Worm (Caenorhabditis elegans): Measurements from ENCODE around the gene ctf-4.

Gene ctf-4

ce11 chrV:10951655-10952278, 13.6 kb downstream of the ctf-4 start, which contains the start of gene F17C11.4 (continued):
- TF ChIP-seq rec-8 (tag; optimal IDR thresholded peaks at IDR 0.05) (no peak), ztf-25 (GFP tag; IDR thresholded peaks at IDR 0.05) (no peak), F33H1.4 (GFP tag; IDR thresholded peaks at IDR 0.05) (no peak), lin-54 (GFP tag; optimal IDR thresholded peaks at IDR 0.05) (peak; percentile 20), zim-3 (tag; optimal IDR thresholded peaks at IDR 0.05) (no peak), zfh-2 (GFP tag; conservative IDR thresholded peaks at IDR 0.05) (peak; percentile 64), hsf-1 (GFP tag; IDR thresholded peaks at IDR 0.05) (no peak), Y56A3A.18 (GFP tag; IDR thresholded peaks at IDR 0.05) (no peak), Y67H2A.10 (GFP tag; conservative IDR thresholded peaks at IDR 0.05) (no peak), ztf-26 (tag; optimal IDR thresholded peaks at IDR 0.05) (peak; percentile 39), attf-3 (GFP tag; conservative IDR thresholded peaks at IDR 0.05) (no peak), lin-26 (GFP tag; IDR thresholded peaks at IDR 0.05) (peak; percentile 66; the same call in 1 of the 2 replicates), K11D2.4 (GFP tag; IDR thresholded peaks at IDR 0.05) (peak; percentile 69; the same call in 1 of the 2 replicates), ekl-4 (GFP tag; IDR thresholded peaks at IDR 0.05) (peak; percentile 40; the same call in 1 of the 2 replicates), ceh-27 (GFP tag; optimal IDR thresholded peaks at IDR 0.05) (no peak), T26A5.8 (tag; optimal IDR thresholded peaks at IDR 0.05) (no peak), sdz-38 (tag; optimal IDR thresholded peaks at IDR 0.05) (no peak), attf-5 (GFP tag; optimal IDR thresholded peaks at IDR 0.05) (peak; percentile 74), snpc-1.3 (tag; optimal IDR thresholded peaks at IDR 0.05; ENCODE audit: insufficient read depth) (no peak), ztf-3 (GFP tag; optimal IDR thresholded peaks at IDR 0.05) (no peak), madf-8 (GFP tag; conservative IDR thresholded peaks at IDR 0.05) (no peak), Y79H2A.3 (GFP tag; conservative IDR thresholded peaks at IDR 0.05) (no peak), C06A6.2 (GFP tag; conservative IDR thresholded peaks at IDR 0.05) (0 out of 2 replicates have a peak, but pooled peaks have one; percentile 41), F23B12.7 (tag; optimal IDR thresholded peaks at IDR 0.05; ENCODE audit: insufficient read depth) (no peak), madf-3 (GFP tag; IDR thresholded peaks at IDR 0.05) (no peak), lin-40 (tag; optimal IDR thresholded peaks at IDR 0.05) (peak; percentile 67), D2030.7 (GFP tag; IDR thresholded peaks at IDR 0.05) (no peak), repo-1 (tag; optimal IDR thresholded peaks at IDR 0.05) (no peak), K12H6.12 (tag; optimal IDR thresholded peaks at IDR 0.05) (peak; percentile 66), cebp-2 (GFP tag; IDR thresholded peaks at IDR 0.05) (no peak), gei-17 (GFP tag; optimal IDR thresholded peaks at IDR 0.05) (peak; percentile 2), B0035.1 (tag; optimal IDR thresholded peaks at IDR 0.05) (no peak), ceh-40 (GFP tag; IDR thresholded peaks at IDR 0.05) (no peak), lag-1 (GFP tag; IDR thresholded peaks at IDR 0.05) (no peak), ceh-79 (tag; optimal IDR thresholded peaks at IDR 0.05) (no peak), die-1 (tag; optimal IDR thresholded peaks at IDR 0.05) (peak; percentile 33), mes-4 (tag; optimal IDR thresholded peaks at IDR 0.05) (no peak), hrde-1 (tag; optimal IDR thresholded peaks at IDR 0.05; ENCODE audit: borderline replicate concordance) (no peak), ZK185.1 (tag; optimal IDR thresholded peaks at IDR 0.05; ENCODE audit: poor library complexity, severe bottlenecking) (peak; percentile 62), let-607 (tag; optimal IDR thresholded peaks at IDR 0.05) (peak; percentile 38 to 44), dpff-1 (tag; optimal IDR thresholded peaks at IDR 0.05) (no peak), F10E7.11 (tag; optimal IDR thresholded peaks at IDR 0.05) (no peak), efl-1 (GFP tag; optimal IDR thresholded peaks at IDR 0.05) (no peak), nfya-1 (tag; optimal IDR thresholded peaks at IDR 0.05; ENCODE audit: borderline replicate concordance, insufficient read depth) (no peak), hlh-12 (tag; optimal IDR thresholded peaks at IDR 0.05) (no peak), dpl-1 (GFP tag; optimal IDR thresholded peaks at IDR 0.05) (no peak), B0261.1 (tag; optimal IDR thresholded peaks at IDR 0.05) (no peak)

All from whole organism, young adult.